Fruit fly (Drosophila melanogaster): Measurements from ENCODE around the gene trr.

The trr gene

DNA sequence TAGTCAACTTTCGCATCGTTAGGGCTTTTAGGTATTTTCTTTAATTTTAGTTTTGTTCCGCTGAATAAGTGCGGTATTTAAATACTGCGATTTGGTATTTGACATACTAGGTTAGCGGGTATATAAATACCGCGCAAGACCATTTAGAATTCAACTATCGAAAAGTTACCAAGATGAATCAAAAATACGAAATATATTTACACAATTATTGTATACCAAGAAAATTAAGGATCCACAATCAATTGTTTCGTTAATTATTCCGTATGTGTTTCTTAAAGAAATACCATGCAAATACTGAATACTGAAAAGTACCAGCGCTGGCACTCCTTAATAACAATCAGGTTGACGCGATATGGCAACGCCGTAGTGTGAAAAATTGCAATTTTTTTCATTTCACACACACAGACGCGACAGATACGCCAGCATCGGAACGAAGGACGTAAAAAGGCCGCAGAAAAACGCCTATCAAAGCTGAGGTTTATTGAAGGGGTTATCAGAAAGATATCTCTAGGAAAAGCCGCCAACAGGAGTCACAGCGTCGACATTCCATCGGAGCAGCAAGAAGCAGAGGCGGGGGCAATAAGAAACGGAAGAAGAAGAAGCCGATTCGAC is 16.1 kb downstream of the trr start, which contains the start of the genes Pgam5 and Vps26:
Gene Pgam5, minus strand, starts transcription at position 51 of the 612 bp plus-strand sequence.
Gene Vps26, plus strand, starts transcription at position 339 of the 612 bp plus-strand sequence.
- TF ChIP-seq D1 (tag; optimal IDR thresholded peaks at IDR 0.05) (no peak), CG4496 (GFP tag; IDR thresholded peaks at IDR 0.05) (no peak), Snoo (tag; optimal IDR thresholded peaks at IDR 0.05) (no peak), Pif1A (GFP tag; optimal IDR thresholded peaks at IDR 0.05) (no peak), CG14655 (GFP tag; optimal IDR thresholded peaks at IDR 0.05) (no peak), CG9948 (tag; optimal IDR thresholded peaks at IDR 0.05) (no peak), EcR (GFP tag; optimal IDR thresholded peaks at IDR 0.05) (no peak), rn (GFP tag; IDR thresholded peaks at IDR 0.05) (no peak)

DNA sequence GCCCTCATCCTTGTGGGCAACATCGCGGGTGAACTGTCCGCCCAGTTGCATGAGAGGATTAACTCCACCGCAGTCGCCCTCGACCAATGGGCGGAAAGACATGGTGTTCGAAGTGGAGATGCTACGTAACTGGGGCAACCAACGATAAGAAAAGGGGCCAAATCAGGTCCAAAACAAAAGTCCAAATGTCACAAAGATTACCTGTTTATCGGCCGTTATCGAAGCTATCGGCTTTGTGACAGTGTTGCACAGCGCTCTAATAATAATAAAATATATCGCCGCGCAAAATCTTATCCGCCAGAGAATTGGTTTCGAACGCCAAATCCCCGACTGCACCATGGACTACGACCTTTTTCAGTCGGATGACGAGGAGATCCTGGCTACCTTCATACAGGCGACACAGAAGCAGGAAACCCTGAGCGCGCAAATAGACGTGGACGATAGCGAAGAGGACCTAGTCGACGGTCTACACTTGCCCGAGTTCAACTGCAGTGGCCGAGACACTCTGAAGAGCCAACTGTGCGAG is 21.1 kb downstream of the trr start, which contains the start of the genes CG14803 and Pex5:
Gene CG14803, plus strand, starts transcription at position 285 of the 526 bp plus-strand sequence.
Gene Pex5, minus strand, starts transcription at position 476 of the 526 bp plus-strand sequence.
- TF ChIP-seq CG10348 (GFP tag; IDR thresholded peaks at IDR 0.05) (no peak), CG34367 (tag; optimal IDR thresholded peaks at IDR 0.05) (no peak), Ets98B (GFP tag; IDR thresholded peaks at IDR 0.05) (peak; percentile 29; the same call in 1 of the 2 replicates), rn (GFP tag; IDR thresholded peaks at IDR 0.05) (no peak), fd96Ca (GFP tag; IDR thresholded peaks at IDR 0.05) (no peak), CG14655 (GFP tag; optimal IDR thresholded peaks at IDR 0.05) (no peak)

- no peak for TF ChIP-seq CG17806 (tag; optimal IDR thresholded peaks at IDR 0.05)
- TF ChIP-seq CG15710 (tag; optimal IDR thresholded peaks at IDR 0.05), result no peak
- TF ChIP-seq CG14655 (GFP tag; optimal IDR thresholded peaks at IDR 0.05), result no peak
- TF ChIP-seq Pif1A (GFP tag; optimal IDR thresholded peaks at IDR 0.05), result no peak
- TF ChIP-seq CG12605 (GFP tag; IDR thresholded peaks at IDR 0.05), result no peak
- no peak for TF ChIP-seq Pif1B (GFP tag; optimal IDR thresholded peaks at IDR 0.05)
These were observed 24.1 kb downstream of the trr start, which contains the start of the genes Gcna and MED18 for dm6 chrX:1865673-1866072. Gene Gcna (minus strand): TSS chrX:1865835. Gene MED18 (plus strand): TSS chrX:1865909.

DNA sequence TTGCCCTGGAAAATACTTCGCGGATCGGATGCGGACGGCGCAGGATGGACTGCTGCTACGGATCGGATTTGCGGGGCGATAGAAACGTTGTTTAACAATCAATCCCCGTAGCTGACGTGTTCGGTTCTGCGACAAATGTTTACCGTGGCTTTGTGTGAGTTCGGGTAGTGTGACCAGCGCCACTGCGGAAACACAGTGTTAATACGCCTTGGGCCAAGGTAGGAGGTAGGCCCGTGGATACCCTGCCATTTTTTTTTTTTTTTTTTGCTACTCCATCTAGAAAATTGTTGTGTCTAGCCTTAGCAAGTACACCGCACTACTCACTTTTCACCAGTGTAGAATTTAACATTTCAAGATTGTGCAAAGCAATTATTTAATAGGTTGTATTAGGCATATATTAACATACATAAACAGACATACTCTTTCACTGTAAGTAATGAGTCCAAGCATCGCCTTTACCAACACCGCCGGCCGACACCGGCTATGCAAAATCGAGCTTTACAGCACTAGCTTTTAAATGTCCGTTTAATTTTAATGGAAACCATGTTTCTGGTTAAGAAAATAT is 28.0 kb downstream of the trr start, which contains the start of gene deltaCOP:
Gene deltaCOP, minus strand, starts transcription at position 171 of the 565 bp plus-strand sequence.
- TF ChIP-seq CG34367 (tag; optimal IDR thresholded peaks at IDR 0.05), result no peak
- TF ChIP-seq CG4496 (GFP tag; IDR thresholded peaks at IDR 0.05), result peak; percentile 69; the same call in 2 of the 3 replicates
- TF ChIP-seq CG32121 (GFP tag; IDR thresholded peaks at IDR 0.05), result peak; percentile 70
- TF ChIP-seq CG10348 (GFP tag; IDR thresholded peaks at IDR 0.05), result peak; percentile 57
- peak; percentile 54 for TF ChIP-seq CG17806 (tag; optimal IDR thresholded peaks at IDR 0.05)
- peak; percentile 63 for TF ChIP-seq CG9948 (tag; optimal IDR thresholded peaks at IDR 0.05)
- peak; percentile 52; the same call in 1 of the 2 replicates for TF ChIP-seq CG12605 (GFP tag; IDR thresholded peaks at IDR 0.05)
- TF ChIP-seq CG14655 (GFP tag; optimal IDR thresholded peaks at IDR 0.05), result no peak
- TF ChIP-seq Pif1B (GFP tag; optimal IDR thresholded peaks at IDR 0.05), result no peak
- TF ChIP-seq CG13204 (GFP tag; optimal IDR thresholded peaks at IDR 0.05), result no peak
- TF ChIP-seq EcR (GFP tag; optimal IDR thresholded peaks at IDR 0.05), result peak; percentile 15
- no peak for TF ChIP-seq Pif1A (GFP tag; optimal IDR thresholded peaks at IDR 0.05)
- TF ChIP-seq CG15710 (tag; optimal IDR thresholded peaks at IDR 0.05), result peak; percentile 75
- TF ChIP-seq Snoo (tag; optimal IDR thresholded peaks at IDR 0.05), result peak; percentile 76
- peak; percentile 86 for TF ChIP-seq fd96Ca (GFP tag; IDR thresholded peaks at IDR 0.05)
- peak; percentile 43 for TF ChIP-seq gl (tag; optimal IDR thresholded peaks at IDR 0.05)
- TF ChIP-seq rn (GFP tag; IDR thresholded peaks at IDR 0.05), result peak; percentile 47; the same call in 1 of the 2 replicates
- TF ChIP-seq Ets98B (GFP tag; IDR thresholded peaks at IDR 0.05), result peak; percentile 75
- no peak for TF ChIP-seq D1 (tag; optimal IDR thresholded peaks at IDR 0.05)

- TF ChIP-seq CG4496 (GFP tag; IDR thresholded peaks at IDR 0.05) (peak; percentile 66), Pif1B (GFP tag; optimal IDR thresholded peaks at IDR 0.05) (peak; percentile 55), CG12605 (GFP tag; IDR thresholded peaks at IDR 0.05) (no peak), CG9948 (tag; optimal IDR thresholded peaks at IDR 0.05) (peak; percentile 27), D1 (tag; optimal IDR thresholded peaks at IDR 0.05) (no peak), CG32121 (GFP tag; IDR thresholded peaks at IDR 0.05) (peak; percentile 33; the same call in 1 of the 2 replicates), rn (GFP tag; IDR thresholded peaks at IDR 0.05) (no peak), EcR (GFP tag; optimal IDR thresholded peaks at IDR 0.05) (no peak), CG8301 (tag; optimal IDR thresholded peaks at IDR 0.05) (peak; percentile 52), CG17806 (tag; optimal IDR thresholded peaks at IDR 0.05) (peak; percentile 29), Pif1A (GFP tag; optimal IDR thresholded peaks at IDR 0.05) (no peak), CG34367 (tag; optimal IDR thresholded peaks at IDR 0.05) (peak; percentile 20), CG14655 (GFP tag; optimal IDR thresholded peaks at IDR 0.05) (no peak), CG10348 (GFP tag; IDR thresholded peaks at IDR 0.05) (no peak), Snoo (tag; optimal IDR thresholded peaks at IDR 0.05) (peak; percentile 30), Ets98B (GFP tag; IDR thresholded peaks at IDR 0.05) (peak; percentile 11; the same call in 1 of the 2 replicates), fd96Ca (GFP tag; IDR thresholded peaks at IDR 0.05) (peak; percentile 53; the same call in 2 of the 3 replicates), CG8159 (tag; optimal IDR thresholded peaks at IDR 0.05) (peak; percentile 51), gl (tag; optimal IDR thresholded peaks at IDR 0.05) (no peak), CG13204 (GFP tag; optimal IDR thresholded peaks at IDR 0.05) (no peak), CG15710 (tag; optimal IDR thresholded peaks at IDR 0.05) (peak; percentile 28)
These were observed 30.9 kb downstream of the trr start, which contains the start of gene Lamtor5 for dm6 chrX:1858867-1859266. Gene Lamtor5 (minus strand): TSS chrX:1858971.
